Fruit fly (Drosophila melanogaster) whole organism, prepupa: ENCODE results near the gene NLaz.

Experiments used
- CG10631 ChIP-seq: fragments of 200-800 bp; sonication (Bioruptor generic); optimal IDR thresholded peaks from 2 replicates; lab custom pipeline; 2016; ENCODE audit warnings: missing biosample characterization, missing genetic modification characterization
- CG10669 ChIP-seq: fragments of 200-800 bp; sonication (Bioruptor generic); optimal IDR thresholded peaks from 3 replicates; lab custom pipeline; 2018; ENCODE audit warnings: missing biosample characterization, mild to moderate bottlenecking, missing genetic modification characterization, moderate library complexity
- CG11762 ChIP-seq: fragments of 200-800 bp; sonication (Bioruptor generic); optimal IDR thresholded peaks from 3 replicates; lab custom pipeline; 2016; ENCODE audit warnings: missing biosample characterization, missing genetic modification characterization; ENCODE audit not compliant: insufficient read depth
- CG11902 ChIP-seq: fragments of 200-800 bp; sonication (Bioruptor generic); optimal IDR thresholded peaks from 3 replicates; lab custom pipeline; 2016; ENCODE audit warnings: missing biosample characterization, missing genetic modification characterization
- CG1621 ChIP-seq: fragments of 200-800 bp; sonication (Bioruptor generic); optimal IDR thresholded peaks from 3 replicates; lab custom pipeline; 2018; ENCODE audit warnings: missing biosample characterization, mild to moderate bottlenecking, missing genetic modification characterization
- CG16779 ChIP-seq: fragments of 200-800 bp; sonication (Bioruptor generic); optimal IDR thresholded peaks from 3 replicates; lab custom pipeline; 2017; ENCODE audit warnings: missing biosample characterization, mild to moderate bottlenecking, missing genetic modification characterization
- CG3032 ChIP-seq: fragments of 200-800 bp; optimal IDR thresholded peaks from 2 replicates; lab custom pipeline; 2019; ENCODE audit warnings: missing biosample characterization, mild to moderate bottlenecking, missing genetic modification characterization, moderate library complexity
- CG34406 ChIP-seq: fragments of 200-800 bp; sonication (Bioruptor generic); optimal IDR thresholded peaks from 3 replicates; lab custom pipeline; 2016; ENCODE audit warnings: missing biosample characterization, missing genetic modification characterization
- CG3919 ChIP-seq: fragments of 200-800 bp; sonication (Bioruptor generic); optimal IDR thresholded peaks from 3 replicates; lab custom pipeline; 2016; ENCODE audit warnings: missing biosample characterization, missing genetic modification characterization
- CG4318 ChIP-seq: fragments of 200-800 bp; sonication (Bioruptor generic); optimal IDR thresholded peaks from 3 replicates; lab custom pipeline; 2017; ENCODE audit warnings: missing biosample characterization, mild to moderate bottlenecking, missing genetic modification characterization
- CG6163 ChIP-seq: fragments of 200-800 bp; sonication (Bioruptor generic); IDR thresholded peaks from 3 replicates; pipeline ENCODE4 v1.3.6; 2022; ENCODE audit warnings: missing biosample characterization, missing genetic modification characterization
- CG6276 ChIP-seq: fragments of 200-800 bp; sonication (Bioruptor generic); optimal IDR thresholded peaks from 2 replicates; lab custom pipeline; 2017; ENCODE audit warnings: missing biosample characterization, mild to moderate bottlenecking, missing genetic modification characterization
- CG6854 ChIP-seq: fragments of 200-800 bp; sonication (Bioruptor generic); optimal IDR thresholded peaks from 2 replicates; lab custom pipeline; 2017; ENCODE audit warnings: missing biosample characterization, mild to moderate bottlenecking, missing genetic modification characterization
- CG9139 ChIP-seq: fragments of 200-800 bp; sonication (Bioruptor generic); optimal IDR thresholded peaks from 3 replicates; lab custom pipeline; 2017; ENCODE audit warnings: missing biosample characterization, mild to moderate bottlenecking, missing genetic modification characterization
- Eip75B ChIP-seq: fragments of 200-800 bp; sonication (Bioruptor generic); optimal IDR thresholded peaks from 3 replicates; lab custom pipeline; 2016; ENCODE audit warnings: missing biosample characterization, missing genetic modification characterization
- Eip93F ChIP-seq: fragments of 200-800 bp; sonication (Bioruptor generic); optimal IDR thresholded peaks from 2 replicates; lab custom pipeline; 2016; ENCODE audit warnings: missing biosample characterization, mild to moderate bottlenecking, missing genetic modification characterization
- Ets21C ChIP-seq: fragments of 200-800 bp; sonication (Bioruptor generic); optimal IDR thresholded peaks from 3 replicates; lab custom pipeline; 2016; ENCODE audit warnings: missing biosample characterization, missing genetic modification characterization
- Ets96B ChIP-seq: fragments of 200-800 bp; optimal IDR thresholded peaks from 2 replicates; lab custom pipeline; 2019; ENCODE audit warnings: missing biosample characterization, mild to moderate bottlenecking, missing genetic modification characterization, moderate library complexity
- Gug ChIP-seq: fragments of 200-800 bp; sonication (Bioruptor generic); IDR thresholded peaks from 2 replicates; pipeline ENCODE4 v1.3.6; 2022; ENCODE audit warnings: missing biosample characterization, missing genetic modification characterization
- Hr38 ChIP-seq: sonication (Bioruptor generic); optimal IDR thresholded peaks from 2 replicates; lab custom pipeline; 2016; ENCODE audit warnings: missing biosample characterization, missing genetic modification characterization
- Hr4 ChIP-seq: fragments of 200-800 bp; sonication (Bioruptor generic); optimal IDR thresholded peaks from 3 replicates; lab custom pipeline; 2016; ENCODE audit warnings: missing biosample characterization, missing genetic modification characterization
- Sox14 ChIP-seq: fragments of 200-800 bp; sonication (Bioruptor generic); optimal IDR thresholded peaks from 3 replicates; lab custom pipeline; 2016; ENCODE audit warnings: missing biosample characterization, missing genetic modification characterization
- Sox15 ChIP-seq: fragments of 200-800 bp; sonication (Bioruptor generic); optimal IDR thresholded peaks from 3 replicates; lab custom pipeline; 2016; ENCODE audit warnings: missing biosample characterization, missing genetic modification characterization
- acj6 ChIP-seq: fragments of 200-800 bp; sonication (Bioruptor generic); optimal IDR thresholded peaks from 3 replicates; lab custom pipeline; 2016; ENCODE audit warnings: missing biosample characterization, missing genetic modification characterization
- cyc ChIP-seq: fragments of 200-800 bp; sonication (Bioruptor generic); optimal IDR thresholded peaks from 3 replicates; lab custom pipeline; 2016; ENCODE audit warnings: missing biosample characterization, missing genetic modification characterization
- esn ChIP-seq: fragments of 200-800 bp; sonication (Bioruptor generic); optimal IDR thresholded peaks from 2 replicates; lab custom pipeline; 2016; ENCODE audit warnings: missing biosample characterization, mild to moderate bottlenecking, missing genetic modification characterization, moderate library complexity
- fd59A ChIP-seq: fragments of 200-800 bp; sonication (Bioruptor generic); optimal IDR thresholded peaks from 2 replicates; lab custom pipeline; 2017; ENCODE audit warnings: missing biosample characterization, mild to moderate bottlenecking, missing genetic modification characterization, missing genetic modification reagents
- lz ChIP-seq: fragments of 200-800 bp; sonication (Bioruptor generic); optimal IDR thresholded peaks from 3 replicates; lab custom pipeline; 2016; ENCODE audit warnings: missing biosample characterization, missing genetic modification characterization
- pdm3 ChIP-seq: fragments of 200-800 bp; sonication (Bioruptor generic); optimal IDR thresholded peaks from 3 replicates; lab custom pipeline; 2016; ENCODE audit warnings: missing biosample characterization, missing genetic modification characterization
- spab ChIP-seq: fragments of 200-800 bp; sonication (Bioruptor generic); optimal IDR thresholded peaks from 2 replicates; lab custom pipeline; 2017; ENCODE audit warnings: missing biosample characterization, mild to moderate bottlenecking, missing genetic modification characterization, missing genetic modification reagents
- ss ChIP-seq, 2 experiments: fragments of 200-800 bp; sonication (Bioruptor generic); optimal IDR thresholded peaks; 2 replicates in 1 of 2; 3 replicates in 1 of 2; lab custom pipeline; 2017 to 2018; ENCODE audit warnings: mild to moderate bottlenecking in 2 of 2, missing biosample characterization in 2 of 2, missing genetic modification characterization in 2 of 2, moderate library complexity in 1 of 2
- svp ChIP-seq: fragments of 200-800 bp; sonication (Bioruptor generic); peaks from one replicate; lab custom pipeline; 2016; ENCODE audit warnings: missing biosample characterization, missing genetic modification characterization
- topi ChIP-seq: fragments of 200-800 bp; sonication (Bioruptor generic); optimal IDR thresholded peaks from 3 replicates; lab custom pipeline; 2016; ENCODE audit warnings: missing biosample characterization, missing genetic modification characterization

The NLaz gene

dm6 chr2L:1354009-1354408 lies 7.6 kb downstream of the NLaz start, which contains the start of gene CG5561:
TSS of gene CG5561 (minus strand) at chr2L:1354109.
- TF ChIP-seq CG9139 (GFP tag; lab: Kevin White, UChicago) (no peak), CG6276 (GFP tag; lab: Kevin White, UChicago) (no peak), CG11902 (GFP tag; lab: Kevin White, UChicago) (no peak), Eip93F (no peak), spab (no peak), Hr38 (GFP tag; lab: Kevin White, UChicago) (no peak)

- no peak for TF ChIP-seq svp (GFP tag; lab: Kevin White, UChicago)
- TF ChIP-seq CG4318 (GFP tag; lab: Kevin White, UChicago), result no peak
- TF ChIP-seq CG10669 (GFP tag; lab: Kevin White, UChicago), result no peak
- no peak for TF ChIP-seq cyc (GFP tag; lab: Kevin White, UChicago)
- TF ChIP-seq Ets21C (GFP tag; lab: Kevin White, UChicago), result no peak
- TF ChIP-seq ss (GFP tag; optimal IDR thresholded peaks at IDR 0.05; lab: Kevin White, UChicago), result no peak
- TF ChIP-seq CG3032 (tag; lab: Kevin White, UChicago), result no peak
- no peak for TF ChIP-seq CG6163 (GFP tag; lab: Robert Waterston, UW)
- no peak for TF ChIP-seq CG11762 (GFP tag; lab: Kevin White, UChicago)
- TF ChIP-seq lz, result no peak
- no peak for TF ChIP-seq Gug (GFP tag; lab: Robert Waterston, UW)
- no peak for TF ChIP-seq CG16779 (tag; lab: Kevin White, UChicago)
- no peak for TF ChIP-seq CG1621 (tag; lab: Kevin White, UChicago)
- TF ChIP-seq CG6854 (GFP tag; lab: Kevin White, UChicago), result no peak
- TF ChIP-seq, all 60 proteins: peak for 0
Observed at dm6 chr2L:1352768-1353167, 8.9 kb downstream of the NLaz start, which contains the start of gene CG5556. TSS of gene CG5556 (minus strand) at chr2L:1352868.

dm6 chr2L:1346034-1346433 lies 15.6 kb downstream of the NLaz start:
- TF ChIP-seq CG6163 (GFP tag; lab: Robert Waterston, UW) (no peak), topi (GFP tag; lab: Kevin White, UChicago) (no peak), CG34406 (GFP tag; lab: Kevin White, UChicago) (no peak), esn (GFP tag; lab: Kevin White, UChicago) (no peak), Ets96B (tag; lab: Kevin White, UChicago) (no peak), Sox15 (GFP tag; lab: Kevin White, UChicago) (no peak), acj6 (GFP tag; lab: Kevin White, UChicago) (no peak), Eip75B (GFP tag; lab: Kevin White, UChicago) (no peak), Sox14 (GFP tag; lab: Kevin White, UChicago) (no peak), CG9139 (GFP tag; lab: Kevin White, UChicago) (no peak), fd59A (GFP tag; lab: Kevin White, UChicago) (no peak)
- TF ChIP-seq, all 60 proteins: peak for 0

- TF ChIP-seq CG16779 (tag; lab: Kevin White, UChicago) (no peak), pdm3 (GFP tag; lab: Kevin White, UChicago) (no peak), lz (no peak), ss (GFP tag; optimal IDR thresholded peaks at IDR 0.05; lab: Kevin White, UChicago) (no peak)
Observed at dm6 chr2L:1344071-1344470, 17.6 kb downstream of the NLaz start, which contains the start of the genes CG33922 and Cdlc2. TSS of gene CG33922 (minus strand) at chr2L:1344171. TSS of gene Cdlc2 (plus strand) at chr2L:1344400.

- no peak for TF ChIP-seq cyc (GFP tag; lab: Kevin White, UChicago)
- no peak for TF ChIP-seq CG4318 (GFP tag; lab: Kevin White, UChicago)
- TF ChIP-seq Hr4 (GFP tag; lab: Kevin White, UChicago), result no peak
- no peak for TF ChIP-seq CG3919 (GFP tag; lab: Kevin White, UChicago)
- no peak for TF ChIP-seq svp (GFP tag; lab: Kevin White, UChicago)
- TF ChIP-seq pdm3 (GFP tag; lab: Kevin White, UChicago), result no peak
- no peak for TF ChIP-seq ss (GFP tag; optimal IDR thresholded peaks at IDR 0.05; lab: Kevin White, UChicago)
- TF ChIP-seq CG10631 (GFP tag; lab: Kevin White, UChicago), result no peak
- TF ChIP-seq fd59A (GFP tag; lab: Kevin White, UChicago), result no peak
- no peak for TF ChIP-seq CG10669 (GFP tag; lab: Kevin White, UChicago)
- TF ChIP-seq CG16779 (tag; lab: Kevin White, UChicago), result no peak
Observed at dm6 chr2L:1341995-1342394, 19.6 kb downstream of the NLaz start, which contains the start of gene CG33923. TSS of gene CG33923 (minus strand) at chr2L:1342095.
